Worm (Caenorhabditis elegans) whole organism, L3 larva: Measurements from ENCODE around the gene ulp-1.

Experiments
- R02D3.7 ChIP-seq: fragments of 150-350 bp; optimal IDR thresholded peaks from 2 replicates; lab custom pipeline; 2014; ENCODE audit warnings: missing biosample characterization, missing genetic modification characterization
- ZK546.5 ChIP-seq: sonication (generic microtip); optimal IDR thresholded peaks from 2 replicates; lab custom pipeline; 2017; ENCODE audit warnings: missing biosample characterization, missing genetic modification characterization
- aly-2 ChIP-seq: fragments of 150-350 bp; optimal IDR thresholded peaks from 2 replicates; lab custom pipeline; 2014; ENCODE audit warnings: missing biosample characterization, missing genetic modification characterization
- ama-1 ChIP-seq: fragments of 150-350 bp; optimal IDR thresholded peaks from 2 replicates; lab custom pipeline; 2018
- ceh-16 ChIP-seq: sonication (generic microtip); optimal IDR thresholded peaks from 2 replicates; lab custom pipeline; 2017; ENCODE audit warnings: missing biosample characterization, missing genetic modification characterization
- ceh-28 ChIP-seq: fragments of 150-350 bp; optimal IDR thresholded peaks from 2 replicates; lab custom pipeline; 2014; ENCODE audit warnings: missing biosample characterization, missing genetic modification reagents, missing genetic modification characterization
- ceh-82 ChIP-seq: fragments of 150-350 bp; optimal IDR thresholded peaks from 2 replicates; lab custom pipeline; 2014; ENCODE audit warnings: missing biosample characterization, missing genetic modification characterization
- ceh-9 ChIP-seq: sonication (generic microtip); optimal IDR thresholded peaks from 2 replicates; lab custom pipeline; 2018; ENCODE audit warnings: missing biosample characterization, missing genetic modification characterization
- daf-12 ChIP-seq: fragments of 150-350 bp; optimal IDR thresholded peaks from 2 replicates; lab custom pipeline; 2014; ENCODE audit warnings: missing biosample characterization, missing genetic modification reagents, missing genetic modification characterization
- egl-27 ChIP-seq: sonication (generic microtip); optimal IDR thresholded peaks from 4 replicates; lab custom pipeline; 2017; ENCODE audit warnings: missing biosample characterization, missing genetic modification reagents, missing genetic modification characterization
- egl-5 ChIP-seq: fragments of 150-350 bp; optimal IDR thresholded peaks from 2 replicates; lab custom pipeline; 2017; ENCODE audit warnings: missing biosample characterization, missing genetic modification reagents, missing genetic modification characterization, inconsistent platforms
- elt-1 ChIP-seq: fragments of 150-350 bp; optimal IDR thresholded peaks from 2 replicates; lab custom pipeline; 2014; ENCODE audit warnings: missing biosample characterization, missing genetic modification characterization
- elt-2 ChIP-seq: sonication (generic microtip); optimal IDR thresholded peaks from 2 replicates; lab custom pipeline; 2016; ENCODE audit warnings: missing genetic modification reagents, mild to moderate bottlenecking, missing genetic modification characterization, missing compliant biosample characterization
- elt-3 ChIP-seq, 3 experiments: fragments of 150-350 bp in 1 of 3; sonication (generic microtip) in 2 of 3; optimal IDR thresholded peaks; 2 replicates in 2 of 3; 4 replicates in 1 of 3; lab custom pipeline; 2014 to 2017; ENCODE audit warnings: missing biosample characterization in 3 of 3, missing genetic modification characterization in 3 of 3
- fkh-10 ChIP-seq: sonication (generic microtip); optimal IDR thresholded peaks from 2 replicates; lab custom pipeline; 2017; ENCODE audit warnings: missing biosample characterization, missing genetic modification reagents, missing genetic modification characterization
- fos-1 ChIP-seq: fragments of 150-350 bp; optimal IDR thresholded peaks from 2 replicates; lab custom pipeline; 2014; ENCODE audit warnings: missing biosample characterization, missing genetic modification characterization
- hmg-11 ChIP-seq: sonication (generic microtip); optimal IDR thresholded peaks from 2 replicates; lab custom pipeline; 2016; ENCODE audit warnings: missing genetic modification characterization, missing compliant biosample characterization
- jun-1 ChIP-seq: fragments of 150-350 bp; optimal IDR thresholded peaks from 2 replicates; lab custom pipeline; 2014; ENCODE audit warnings: missing biosample characterization, missing genetic modification reagents, missing genetic modification characterization
- lin-15B ChIP-seq: fragments of 150-350 bp; optimal IDR thresholded peaks from 2 replicates; lab custom pipeline; 2014; ENCODE audit warnings: missing biosample characterization, missing genetic modification characterization
- lin-39 ChIP-seq: fragments of 150-350 bp; optimal IDR thresholded peaks from 2 replicates; lab custom pipeline; 2018; ENCODE audit warnings: missing biosample characterization, missing genetic modification reagents, missing genetic modification characterization
- lsy-12 ChIP-seq: sonication (generic microtip); optimal IDR thresholded peaks from 2 replicates; lab custom pipeline; 2016; ENCODE audit warnings: mild to moderate bottlenecking, missing genetic modification characterization, missing compliant biosample characterization
- mml-1 ChIP-seq: fragments of 150-350 bp; sonication (generic microtip); optimal IDR thresholded peaks from 3 replicates; lab custom pipeline; 2014; ENCODE audit warnings: missing biosample characterization, missing genetic modification characterization
- nfya-1 ChIP-seq: sonication (generic microtip); optimal IDR thresholded peaks from 2 replicates; lab custom pipeline; 2017; ENCODE audit warnings: missing genetic modification characterization, mild to moderate bottlenecking, missing compliant biosample characterization, antibody characterized with exemption, moderate library complexity; ENCODE audit not compliant: insufficient read depth
- nhr-11 ChIP-seq: fragments of 150-350 bp; optimal IDR thresholded peaks from 2 replicates; lab custom pipeline; 2014; ENCODE audit warnings: missing biosample characterization, missing genetic modification characterization
- nhr-12 ChIP-seq: fragments of 150-350 bp; optimal IDR thresholded peaks from 2 replicates; lab custom pipeline; 2014; ENCODE audit warnings: missing biosample characterization, missing genetic modification characterization
- nhr-23 ChIP-seq: fragments of 150-350 bp; optimal IDR thresholded peaks from 2 replicates; lab custom pipeline; 2014; ENCODE audit warnings: missing biosample characterization, missing genetic modification reagents, missing genetic modification characterization
- nhr-25 ChIP-seq: sonication (generic microtip); optimal IDR thresholded peaks from 2 replicates; lab custom pipeline; 2017; ENCODE audit warnings: missing biosample characterization, missing genetic modification characterization
- nhr-28 ChIP-seq: fragments of 150-350 bp; optimal IDR thresholded peaks from 2 replicates; lab custom pipeline; 2014; ENCODE audit warnings: missing biosample characterization, missing genetic modification characterization
- nhr-43 ChIP-seq: sonication (generic microtip); optimal IDR thresholded peaks from 2 replicates; lab custom pipeline; 2016; ENCODE audit warnings: mild to moderate bottlenecking, missing genetic modification characterization, missing compliant biosample characterization; ENCODE audit not compliant: poor library complexity, severe bottlenecking
- nhr-67 ChIP-seq: fragments of 150-350 bp; optimal IDR thresholded peaks from 2 replicates; lab custom pipeline; 2014; ENCODE audit warnings: missing biosample characterization, missing genetic modification characterization
- nhr-76 ChIP-seq: fragments of 150-350 bp; sonication (generic microtip); optimal IDR thresholded peaks from 5 replicates; lab custom pipeline; 2014; ENCODE audit warnings: missing biosample characterization, missing genetic modification characterization
- nhr-77 ChIP-seq: fragments of 150-350 bp; optimal IDR thresholded peaks from 2 replicates; lab custom pipeline; 2014; ENCODE audit warnings: missing biosample characterization, missing genetic modification characterization
- pha-4 ChIP-seq: fragments of 150-350 bp; optimal IDR thresholded peaks from 2 replicates; lab custom pipeline; 2014; ENCODE audit warnings: missing biosample characterization, missing genetic modification reagents, missing genetic modification characterization
- pqm-1 ChIP-seq: fragments of 150-350 bp; optimal IDR thresholded peaks from 2 replicates; lab custom pipeline; 2017; ENCODE audit warnings: missing biosample characterization, missing genetic modification characterization, inconsistent platforms
- sea-2 ChIP-seq: fragments of 150-350 bp; sonication (generic microtip); optimal IDR thresholded peaks from 4 replicates; lab custom pipeline; 2014; ENCODE audit warnings: missing biosample characterization, missing genetic modification reagents, missing genetic modification characterization
- skn-1 ChIP-seq: fragments of 150-350 bp; optimal IDR thresholded peaks from 2 replicates; lab custom pipeline; 2014; ENCODE audit warnings: missing biosample characterization, missing genetic modification characterization
- snpc-4 ChIP-seq: fragments of 150-350 bp; optimal IDR thresholded peaks from 2 replicates; lab custom pipeline; 2014; ENCODE audit warnings: missing biosample characterization, missing genetic modification characterization
- tbx-2 ChIP-seq: sonication (generic microtip); optimal IDR thresholded peaks from 2 replicates; lab custom pipeline; 2016; ENCODE audit warnings: mild to moderate bottlenecking, missing genetic modification characterization, missing compliant biosample characterization
- unc-39 ChIP-seq: sonication (generic microtip); optimal IDR thresholded peaks from 4 replicates; lab custom pipeline; 2017; ENCODE audit warnings: missing biosample characterization, missing genetic modification characterization
- unc-62 ChIP-seq: fragments of 150-350 bp; sonication (generic microtip); optimal IDR thresholded peaks from 4 replicates; lab custom pipeline; 2014; ENCODE audit warnings: missing biosample characterization, missing genetic modification reagents, missing genetic modification characterization
- ztf-11 ChIP-seq: fragments of 150-350 bp; optimal IDR thresholded peaks from 2 replicates; lab custom pipeline; 2014; ENCODE audit warnings: missing biosample characterization, missing genetic modification characterization
- ztf-4 ChIP-seq: fragments of 150-350 bp; optimal IDR thresholded peaks from 2 replicates; lab custom pipeline; 2014; ENCODE audit warnings: missing biosample characterization, missing genetic modification characterization

ulp-1 gene

ce11 chrIII:5172470-5172869 is 2.9 kb upstream of the ulp-1 start, which contains the start of gene K10D2.5:
Gene K10D2.5 (plus strand): TSS chrIII:5172720.
- TF ChIP-seq nhr-28 (tag; lab: Kevin White, UChicago) (no peak), nhr-67 (no peak), elt-1 (tag; lab: Kevin White, UChicago) (no peak), nhr-76 (tag; lab: Kevin White, UChicago) (no peak), fos-1 (tag; lab: Kevin White, UChicago) (no peak), nhr-77 (tag; lab: Kevin White, UChicago) (peak; percentile 39), lin-39 (tag; lab: Kevin White, UChicago) (peak; percentile 95), nhr-25 (tag; lab: Kevin White, UChicago) (peak; percentile 89), R02D3.7 (tag; lab: Kevin White, UChicago) (peak; percentile 84), elt-2 (tag; lab: Kevin White, UChicago) (peak; percentile 55), tbx-2 (tag; lab: Kevin White, UChicago) (peak; percentile 14), unc-62 (GFP tag; lab: Kevin White, UChicago) (no peak), egl-27 (tag; lab: Kevin White, UChicago) (peak; percentile 0), nhr-11 (tag; lab: Kevin White, UChicago) (peak; percentile 74), nfya-1 (tag; lab: Kevin White, UChicago) (peak; percentile 88), ceh-82 (tag; lab: Kevin White, UChicago) (peak; percentile 70), pha-4 (tag; lab: Kevin White, UChicago) (peak; percentile 91), skn-1 (tag; lab: Kevin White, UChicago) (peak; percentile 79), lin-15B (tag; lab: Kevin White, UChicago) (peak; percentile 99), sea-2 (GFP tag; lab: Kevin White, UChicago) (no peak), lsy-12 (peak; percentile 85), ceh-9 (tag; lab: Kevin White, UChicago) (no peak), egl-5 (tag; lab: Kevin White, UChicago) (peak; percentile 74), unc-39 (tag; lab: Kevin White, UChicago) (no peak), ama-1 (peak; percentile 46), ceh-16 (tag; lab: Kevin White, UChicago) (no peak), ceh-28 (tag; lab: Kevin White, UChicago) (peak; percentile 73), nhr-23 (peak; percentile 90), elt-3 (tag; optimal IDR thresholded peaks at IDR 0.05; lab: Kevin White, UChicago) (peak in 1 of 3 experiments; percentile 7), snpc-4 (tag; lab: Kevin White, UChicago) (peak; percentile 89), hmg-11 (peak; percentile 44), mml-1 (tag; lab: Kevin White, UChicago) (no peak), nhr-43 (tag; lab: Kevin White, UChicago) (peak; percentile 95), jun-1 (tag; lab: Kevin White, UChicago) (peak; percentile 49), pqm-1 (tag; lab: Kevin White, UChicago) (peak; percentile 58), fkh-10 (GFP tag; lab: Kevin White, UChicago) (peak; percentile 69), nhr-12 (tag; lab: Kevin White, UChicago) (no peak), aly-2 (tag; lab: Kevin White, UChicago) (no peak)

ce11 chrIII:5171945-5172344 is 2.3 kb upstream of the ulp-1 start, which contains the start of gene prp-19:
Gene prp-19 (minus strand): TSS chrIII:5172045.
- TF ChIP-seq pqm-1 (tag; lab: Kevin White, UChicago) (no peak), unc-62 (GFP tag; lab: Kevin White, UChicago) (no peak), nhr-11 (tag; lab: Kevin White, UChicago) (no peak), pha-4 (tag; lab: Kevin White, UChicago) (no peak), ceh-82 (tag; lab: Kevin White, UChicago) (no peak), ztf-4 (tag; lab: Kevin White, UChicago) (no peak), unc-39 (tag; lab: Kevin White, UChicago) (no peak), egl-27 (tag; lab: Kevin White, UChicago) (no peak), ceh-9 (tag; lab: Kevin White, UChicago) (no peak), ceh-16 (tag; lab: Kevin White, UChicago) (no peak), daf-12 (tag; lab: Kevin White, UChicago) (no peak), ZK546.5 (no peak), lin-15B (tag; lab: Kevin White, UChicago) (no peak), ztf-11 (tag; lab: Kevin White, UChicago) (no peak), nhr-23 (no peak), elt-3 (tag; optimal IDR thresholded peaks at IDR 0.05; lab: Kevin White, UChicago) (no peak), jun-1 (tag; lab: Kevin White, UChicago) (no peak), lsy-12 (no peak)
